Fruit fly (Drosophila melanogaster): ENCODE measurements around the gene mei-217.
A peak's percentile ranks its signal among the peaks of the same experiment; 100 is the strongest.

Gene mei-217

dm6 chrX:17176542-17176941 is 33.8 kb upstream of the mei-217 start (continued):
- TF ChIP-seq ss (GFP tag; optimal IDR thresholded peaks at IDR 0.05) (peak in 1 of 2 experiments; percentile 5), CG7368 (GFP tag; optimal IDR thresholded peaks at IDR 0.05) (no peak), CG8319 (GFP tag; optimal IDR thresholded peaks at IDR 0.05) (no peak), acj6 (GFP tag; optimal IDR thresholded peaks at IDR 0.05) (peak; percentile 12), eg (GFP tag; IDR thresholded peaks at IDR 0.05) (peak; percentile 70), CG4318 (GFP tag; optimal IDR thresholded peaks at IDR 0.05) (peak; percentile 37), salr (GFP tag; optimal IDR thresholded peaks at IDR 0.05) (peak in 1 of 2 experiments; percentile 24), CG1621 (tag; optimal IDR thresholded peaks at IDR 0.05) (no peak)

- TF ChIP-seq acj6 (GFP tag; optimal IDR thresholded peaks at IDR 0.05) = peak; percentile 28
- no peak for TF ChIP-seq fd85E (GFP tag; optimal IDR thresholded peaks at IDR 0.05)
- TF ChIP-seq lz (GFP tag; optimal IDR thresholded peaks at IDR 0.05) = peak; percentile 56
- TF ChIP-seq cyc (GFP tag; optimal IDR thresholded peaks at IDR 0.05) = peak; percentile 41
- peak; percentile 11 for TF ChIP-seq Ets21C (GFP tag; optimal IDR thresholded peaks at IDR 0.05)
- peak; percentile 14 for TF ChIP-seq Sox14 (GFP tag; optimal IDR thresholded peaks at IDR 0.05)
- peak; percentile 34 for TF ChIP-seq Met (GFP tag; optimal IDR thresholded peaks at IDR 0.05)
- TF ChIP-seq OdsH (GFP tag; optimal IDR thresholded peaks at IDR 0.05) = peak; percentile 26
- no peak for TF ChIP-seq CG8632 (GFP tag; optimal IDR thresholded peaks at IDR 0.05)
- no peak for TF ChIP-seq Blimp-1 (GFP tag; optimal IDR thresholded peaks at IDR 0.05)
- peak; percentile 53 for TF ChIP-seq Hr39 (GFP tag; optimal IDR thresholded peaks at IDR 0.05)
- peak; percentile 71 for TF ChIP-seq Eip78C (GFP tag)
- peak; percentile 39 for TF ChIP-seq pdm3 (GFP tag; optimal IDR thresholded peaks at IDR 0.05)
- TF ChIP-seq eg (GFP tag; IDR thresholded peaks at IDR 0.05) = no peak
- no peak for TF ChIP-seq CG6163 (GFP tag; IDR thresholded peaks at IDR 0.05)
- TF ChIP-seq fkh (GFP tag; optimal IDR thresholded peaks at IDR 0.05) = peak; percentile 23
- peak; percentile 19 for TF ChIP-seq Smox (GFP tag; optimal IDR thresholded peaks at IDR 0.05)
- peak; percentile 4 for TF ChIP-seq CG6792 (GFP tag; optimal IDR thresholded peaks at IDR 0.05)
- peak; percentile 9 for TF ChIP-seq CG10631 (GFP tag; optimal IDR thresholded peaks at IDR 0.05)
- TF ChIP-seq vri (GFP tag; optimal IDR thresholded peaks at IDR 0.05) = no peak
- peak; percentile 54 for TF ChIP-seq svp (GFP tag)
- peak; percentile 23 for TF ChIP-seq esn (GFP tag; optimal IDR thresholded peaks at IDR 0.05)
- no peak for TF ChIP-seq CG3032 (tag; optimal IDR thresholded peaks at IDR 0.05)
- peak; percentile 37 for TF ChIP-seq CG31627 (GFP tag; optimal IDR thresholded peaks at IDR 0.05)
- TF ChIP-seq CG6808 (GFP tag; optimal IDR thresholded peaks at IDR 0.05) = no peak
- TF ChIP-seq topi (GFP tag; optimal IDR thresholded peaks at IDR 0.05) = peak; percentile 14
Measured at dm6 chrX:17175558-17176189, 32.9 kb upstream of the mei-217 start.

- TF ChIP-seq achi (GFP tag; optimal IDR thresholded peaks at IDR 0.05) (no peak), CG7368 (GFP tag; optimal IDR thresholded peaks at IDR 0.05) (no peak), CG6276 (GFP tag; optimal IDR thresholded peaks at IDR 0.05) (no peak), Lpt (GFP tag; optimal IDR thresholded peaks at IDR 0.05) (no peak), Ets96B (tag; optimal IDR thresholded peaks at IDR 0.05) (no peak), svp (GFP tag) (peak; percentile 6), Ets21C (GFP tag; optimal IDR thresholded peaks at IDR 0.05) (no peak), CG15336 (GFP tag; IDR thresholded peaks at IDR 0.05) (peak; percentile 57), CG32006 (GFP tag; optimal IDR thresholded peaks at IDR 0.05) (peak; percentile 45), topi (GFP tag; optimal IDR thresholded peaks at IDR 0.05) (no peak), CG6163 (GFP tag; IDR thresholded peaks at IDR 0.05) (peak; percentile 40; the same call in 1 of the 3 replicates), eg (GFP tag; IDR thresholded peaks at IDR 0.05) (peak; percentile 58; the same call in 2 of the 3 replicates), CG11294 (GFP tag; IDR thresholded peaks at IDR 0.05) (peak; percentile 31; the same call in 1 of the 2 replicates), CG16779 (tag; optimal IDR thresholded peaks at IDR 0.05) (no peak), Eip78C (GFP tag) (peak; percentile 9), CG3032 (tag; optimal IDR thresholded peaks at IDR 0.05) (no peak)
Measured at dm6 chrX:17174115-17174514, 31.3 kb upstream of the mei-217 start.
